Fruit fly (Drosophila melanogaster) whole organism, embryonic: ENCODE results near the gene Oatp30B.

Experiments
- CG12071 ChIP-seq: fragments of 200-800 bp; sonication (Bioruptor generic); optimal IDR thresholded peaks from 3 replicates; lab custom pipeline; 2018; ENCODE audit warnings: missing biosample characterization, mild to moderate bottlenecking, missing genetic modification characterization
- CG12744 ChIP-seq: fragments of 200-800 bp; sonication (Bioruptor generic); optimal IDR thresholded peaks from 2 replicates; lab custom pipeline; 2016; ENCODE audit warnings: missing biosample characterization, missing genetic modification characterization
- CG12769 ChIP-seq: fragments of 200-800 bp; sonication (Bioruptor generic); optimal IDR thresholded peaks from 2 replicates; lab custom pipeline; 2019; ENCODE audit warnings: missing biosample characterization, mild to moderate bottlenecking, missing genetic modification characterization, moderate library complexity
- CG13123 ChIP-seq: fragments of 200-800 bp; sonication (Bioruptor generic); optimal IDR thresholded peaks from 2 replicates; lab custom pipeline; 2016; ENCODE audit warnings: missing biosample characterization, missing genetic modification characterization
- CG14441 ChIP-seq: fragments of 200-800 bp; sonication (Bioruptor generic); IDR thresholded peaks from 2 replicates; pipeline ENCODE4 v1.3.6; 2022; ENCODE audit warnings: missing biosample characterization, missing genetic modification characterization
- CG14667 ChIP-seq: fragments of 200-800 bp; sonication (Bioruptor generic); IDR thresholded peaks from 2 replicates; pipeline ENCODE4 v1.3.6; 2022; ENCODE audit warnings: missing biosample characterization, missing genetic modification characterization
- CG14860 ChIP-seq: fragments of 200-800 bp; sonication (Bioruptor generic); IDR thresholded peaks from 3 replicates; pipeline ENCODE4 v1.3.6; 2022; ENCODE audit warnings: missing biosample characterization, missing genetic modification characterization; ENCODE audit not compliant: partially characterized antibody
- CG1529 ChIP-seq: fragments of 200-800 bp; sonication (Bioruptor generic); optimal IDR thresholded peaks from 3 replicates; lab custom pipeline; 2018; ENCODE audit warnings: missing biosample characterization, missing genetic modification characterization
- CG17328 ChIP-seq: fragments of 200-800 bp; sonication (Bioruptor generic); IDR thresholded peaks from 2 replicates; pipeline ENCODE4 v1.3.6; 2022; ENCODE audit warnings: missing biosample characterization, missing genetic modification characterization
- CG2120 ChIP-seq: fragments of 200-800 bp; sonication (Bioruptor generic); optimal IDR thresholded peaks from 3 replicates; lab custom pipeline; 2016; ENCODE audit warnings: missing biosample characterization, missing genetic modification characterization
- CG31224 ChIP-seq: fragments of 200-800 bp; sonication (Bioruptor generic); IDR thresholded peaks from 2 replicates; pipeline ENCODE4 v1.3.6; 2022; ENCODE audit warnings: missing biosample characterization, missing genetic modification characterization
- CG3163 ChIP-seq: fragments of 200-800 bp; sonication (Bioruptor generic); optimal IDR thresholded peaks from 3 replicates; lab custom pipeline; 2016; ENCODE audit warnings: missing biosample characterization, missing genetic modification characterization
- CG32772 ChIP-seq: fragments of 200-800 bp; sonication (Bioruptor generic); IDR thresholded peaks from 2 replicates; pipeline ENCODE4 v1.3.6; 2022; ENCODE audit warnings: missing biosample characterization, missing genetic modification characterization
- CG4360 ChIP-seq: fragments of 200-800 bp; sonication (Bioruptor generic); IDR thresholded peaks from 2 replicates; pipeline ENCODE4 v1.3.6; 2022; ENCODE audit warnings: missing biosample characterization, missing genetic modification characterization
- CG5180 ChIP-seq: fragments of 200-800 bp; sonication (Bioruptor generic); optimal IDR thresholded peaks from 3 replicates; lab custom pipeline; 2017; ENCODE audit warnings: missing biosample characterization, missing genetic modification characterization, mild to moderate bottlenecking, moderate library complexity, missing genetic modification reagents
- CG6683 ChIP-seq: fragments of 200-800 bp; sonication (Bioruptor generic); optimal IDR thresholded peaks from 2 replicates; lab custom pipeline; 2017; ENCODE audit warnings: missing biosample characterization, mild to moderate bottlenecking, missing genetic modification characterization, missing genetic modification reagents
- CG6765 ChIP-seq: fragments of 200-800 bp; sonication (Bioruptor generic); optimal IDR thresholded peaks from 3 replicates; lab custom pipeline; 2017; ENCODE audit warnings: missing biosample characterization, mild to moderate bottlenecking, missing genetic modification characterization
- CG7963 ChIP-seq: fragments of 200-800 bp; sonication (Bioruptor generic); IDR thresholded peaks from 3 replicates; pipeline ENCODE4 v1.3.6; 2022; ENCODE audit warnings: missing biosample characterization, missing genetic modification characterization; ENCODE audit not compliant: partially characterized antibody
- CG7987 ChIP-seq: fragments of 200-800 bp; sonication (Bioruptor generic); optimal IDR thresholded peaks from 2 replicates; lab custom pipeline; 2018; ENCODE audit warnings: missing biosample characterization, mild to moderate bottlenecking, missing genetic modification characterization, moderate library complexity
- CG8359 ChIP-seq: fragments of 200-800 bp; sonication (Bioruptor generic); optimal IDR thresholded peaks from 2 replicates; lab custom pipeline; 2017; ENCODE audit warnings: missing biosample characterization, mild to moderate bottlenecking, missing genetic modification characterization, borderline replicate concordance
- CG8478 ChIP-seq: fragments of >200 bp; optimal IDR thresholded peaks from 2 replicates; lab custom pipeline; 2018
- H2.0 ChIP-seq: fragments of 200-800 bp; sonication (Bioruptor generic); IDR thresholded peaks from 2 replicates; pipeline ENCODE4 v1.3.6; 2022; ENCODE audit warnings: missing biosample characterization, missing genetic modification characterization
- Hr39 ChIP-seq: fragments of >200 bp; optimal IDR thresholded peaks from 2 replicates; lab custom pipeline; 2017
- Lpt ChIP-seq: fragments of >200 bp; optimal IDR thresholded peaks from 2 replicates; lab custom pipeline; 2018; ENCODE audit warnings: missing biosample characterization, missing genetic modification characterization
- MESR4 ChIP-seq: fragments of 200-800 bp; sonication (Bioruptor generic); optimal IDR thresholded peaks from 2 replicates; lab custom pipeline; 2018; ENCODE audit warnings: missing biosample characterization, mild to moderate bottlenecking, missing genetic modification characterization, moderate library complexity
- Nf-YC ChIP-seq: fragments of 200-800 bp; optimal IDR thresholded peaks from 3 replicates; lab custom pipeline; 2019; ENCODE audit warnings: missing biosample characterization, mild to moderate bottlenecking, missing genetic modification characterization, moderate library complexity
- Ptx1 ChIP-seq: fragments of 200-800 bp; sonication (Bioruptor generic); IDR thresholded peaks from 2 replicates; pipeline ENCODE4 v1.3.6; 2022; ENCODE audit warnings: missing biosample characterization, missing genetic modification characterization
- aop ChIP-seq: fragments of 200-800 bp; sonication (Bioruptor generic); IDR thresholded peaks from 2 replicates; pipeline ENCODE4 v1.3.6; 2022; ENCODE audit warnings: missing biosample characterization, missing genetic modification characterization
- ara ChIP-seq: fragments of 200-800 bp; sonication (Bioruptor generic); IDR thresholded peaks from 2 replicates; pipeline ENCODE4 v1.3.6; 2022; ENCODE audit warnings: missing biosample characterization, missing genetic modification characterization
- ci ChIP-seq: fragments of 200-800 bp; sonication (Bioruptor generic); IDR thresholded peaks from 3 replicates; pipeline ENCODE4 v1.3.6; 2022; ENCODE audit warnings: missing biosample characterization, missing genetic modification characterization
- corto ChIP-seq: fragments of 200-800 bp; sonication (Bioruptor generic); optimal IDR thresholded peaks from 2 replicates; lab custom pipeline; 2016; ENCODE audit warnings: missing biosample characterization, mild to moderate bottlenecking, missing genetic modification characterization, moderate library complexity
- croc ChIP-seq: fragments of 200-800 bp; sonication (Bioruptor generic); conservative IDR thresholded peaks from 3 replicates; pipeline ENCODE4 v1.3.6; 2022; ENCODE audit warnings: missing biosample characterization, missing genetic modification characterization
- cwo ChIP-seq: fragments of 200-800 bp; sonication (Bioruptor generic); optimal IDR thresholded peaks from 3 replicates; lab custom pipeline; 2017; ENCODE audit warnings: missing biosample characterization, missing genetic modification characterization, mild to moderate bottlenecking, moderate library complexity, missing genetic modification reagents
- dysf ChIP-seq: fragments of 200-800 bp; sonication (Bioruptor generic); IDR thresholded peaks from 3 replicates; pipeline ENCODE4 v1.3.6; 2022; ENCODE audit warnings: missing biosample characterization, missing genetic modification characterization
- en ChIP-seq: fragments of 200-800 bp; sonication (Bioruptor generic); optimal IDR thresholded peaks from 2 replicates; lab custom pipeline; 2016; ENCODE audit warnings: missing biosample characterization, missing genetic modification characterization
- fru ChIP-seq: fragments of >200 bp; optimal IDR thresholded peaks from 2 replicates; lab custom pipeline; 2017
- jing ChIP-seq: fragments of 200-800 bp; sonication (Bioruptor generic); optimal IDR thresholded peaks from 2 replicates; lab custom pipeline; 2018; ENCODE audit warnings: missing biosample characterization, mild to moderate bottlenecking, missing genetic modification characterization
- kah ChIP-seq: fragments of 200-800 bp; sonication (Bioruptor generic); optimal IDR thresholded peaks from 2 replicates; lab custom pipeline; 2018; ENCODE audit warnings: missing biosample characterization, mild to moderate bottlenecking, missing genetic modification characterization
- lola ChIP-seq, 3 experiments: fragments of >200 bp in 2 of 3; fragments of 200-800 bp in 1 of 3; sonication (Bioruptor generic) in 1 of 3; optimal IDR thresholded peaks; 2 replicates each; lab custom pipeline; 2017 to 2019; ENCODE audit warnings: missing biosample characterization in 3 of 3, missing genetic modification characterization in 3 of 3, mild to moderate bottlenecking in 1 of 3, moderate library complexity in 1 of 3
- luna ChIP-seq: fragments of 200-800 bp; sonication (Bioruptor generic); optimal IDR thresholded peaks from 2 replicates; lab custom pipeline; 2016; ENCODE audit warnings: missing biosample characterization, missing genetic modification characterization
- maf-S ChIP-seq: fragments of 200-800 bp; sonication (Bioruptor generic); optimal IDR thresholded peaks from 2 replicates; lab custom pipeline; 2016; ENCODE audit warnings: missing biosample characterization, missing genetic modification characterization
- oc ChIP-seq: fragments of 200-800 bp; sonication (Bioruptor generic); optimal IDR thresholded peaks from 2 replicates; lab custom pipeline; 2018; ENCODE audit warnings: missing biosample characterization, mild to moderate bottlenecking, missing genetic modification characterization, moderate library complexity
- pros ChIP-seq: fragments of 200-800 bp; sonication (Bioruptor generic); optimal IDR thresholded peaks from 3 replicates; lab custom pipeline; 2019; ENCODE audit warnings: missing biosample characterization, mild to moderate bottlenecking, missing genetic modification characterization, moderate library complexity
- sd ChIP-seq: fragments of 200-800 bp; sonication (Bioruptor generic); optimal IDR thresholded peaks from 3 replicates; lab custom pipeline; 2018; ENCODE audit warnings: missing biosample characterization, mild to moderate bottlenecking, missing genetic modification characterization, moderate library complexity
- sim ChIP-seq: fragments of 200-800 bp; sonication (Bioruptor generic); IDR thresholded peaks from 2 replicates; pipeline ENCODE4 v1.3.6; 2022; ENCODE audit warnings: missing biosample characterization, missing genetic modification characterization
- slou ChIP-seq: fragments of 200-800 bp; sonication (Bioruptor generic); optimal IDR thresholded peaks from 3 replicates; lab custom pipeline; 2016; ENCODE audit warnings: missing biosample characterization, missing genetic modification characterization
- sob ChIP-seq: fragments of 200-800 bp; sonication (Bioruptor generic); IDR thresholded peaks from 2 replicates; pipeline ENCODE4 v1.3.6; 2022; ENCODE audit warnings: missing biosample characterization, missing genetic modification characterization
- z ChIP-seq: fragments of 200-800 bp; sonication (Bioruptor generic); IDR thresholded peaks from 3 replicates; pipeline ENCODE4 v1.3.6; 2022; ENCODE audit warnings: missing biosample characterization, missing genetic modification characterization
- zen ChIP-seq: fragments of 200-800 bp; sonication (Bioruptor generic); optimal IDR thresholded peaks from 3 replicates; lab custom pipeline; 2018; ENCODE audit warnings: missing biosample characterization, mild to moderate bottlenecking, missing genetic modification characterization, moderate library complexity
- zf30C ChIP-seq: fragments of 200-800 bp; sonication (Bioruptor generic); optimal IDR thresholded peaks from 3 replicates; lab custom pipeline; 2018; ENCODE audit warnings: missing biosample characterization, mild to moderate bottlenecking, missing genetic modification characterization

Gene Oatp30B

DNA sequence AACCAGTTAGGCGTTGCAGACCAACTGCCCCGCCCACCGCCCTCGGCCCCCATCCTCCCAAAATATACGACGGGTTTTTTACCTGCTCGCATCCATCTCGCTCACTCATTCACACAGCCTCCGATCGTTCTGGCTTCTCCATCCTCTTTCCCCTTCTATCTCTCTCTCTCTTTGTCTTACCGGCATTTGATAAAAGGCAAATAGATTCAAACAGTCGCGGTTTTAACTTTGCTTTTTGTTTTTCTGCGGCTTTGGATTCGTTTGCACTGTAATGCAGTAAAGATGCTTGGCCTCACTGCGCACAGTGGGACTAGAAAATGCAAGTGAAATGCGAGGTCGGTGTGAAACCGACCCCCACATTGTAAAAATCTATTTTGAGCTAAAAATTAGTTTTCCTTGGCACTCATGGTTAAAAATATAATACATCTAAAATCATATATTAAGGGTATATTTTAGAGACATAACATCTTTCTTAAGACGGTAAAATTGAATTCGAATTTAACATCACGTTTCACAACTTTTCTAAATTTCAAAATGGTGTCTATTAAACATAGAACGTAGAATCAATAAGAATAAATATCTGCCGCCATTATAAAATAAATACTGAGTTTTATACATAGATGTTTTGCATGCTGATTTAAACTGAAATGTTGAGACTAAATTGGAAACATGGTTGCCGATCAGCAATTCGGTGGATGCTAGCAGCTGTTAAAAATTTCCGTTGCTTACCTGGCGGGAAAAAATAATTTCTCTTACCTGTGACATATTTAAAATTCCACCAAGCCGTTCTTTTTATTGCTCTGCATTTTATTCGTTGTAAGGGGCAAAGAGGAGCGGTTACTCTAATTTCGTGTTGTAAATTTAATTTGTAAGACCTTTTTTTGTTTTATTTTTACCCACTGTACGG lies 24.4 kb upstream of the Oatp30B start (continued):
- TF ChIP-seq cwo (GFP tag; lab: Kevin White, UChicago): no peak
- TF ChIP-seq corto (GFP tag; lab: Kevin White, UChicago): peak; percentile 27
- TF ChIP-seq sob: no peak
- no peak for TF ChIP-seq CG6683
- TF ChIP-seq Hr39 (lab: Kevin White, UChicago): no peak
- TF ChIP-seq sim: no peak
- TF ChIP-seq luna (GFP tag; lab: Kevin White, UChicago): no peak
- TF ChIP-seq CG7963 (GFP tag; lab: Robert Waterston, UW): no peak
- TF ChIP-seq CG4360 (GFP tag; lab: Robert Waterston, UW): no peak
- TF ChIP-seq pros (GFP tag; lab: Kevin White, UChicago): no peak
- TF ChIP-seq slou (GFP tag; lab: Kevin White, UChicago): no peak
- peak; percentile 39 for TF ChIP-seq CG12769 (tag; lab: Kevin White, UChicago)

DNA sequence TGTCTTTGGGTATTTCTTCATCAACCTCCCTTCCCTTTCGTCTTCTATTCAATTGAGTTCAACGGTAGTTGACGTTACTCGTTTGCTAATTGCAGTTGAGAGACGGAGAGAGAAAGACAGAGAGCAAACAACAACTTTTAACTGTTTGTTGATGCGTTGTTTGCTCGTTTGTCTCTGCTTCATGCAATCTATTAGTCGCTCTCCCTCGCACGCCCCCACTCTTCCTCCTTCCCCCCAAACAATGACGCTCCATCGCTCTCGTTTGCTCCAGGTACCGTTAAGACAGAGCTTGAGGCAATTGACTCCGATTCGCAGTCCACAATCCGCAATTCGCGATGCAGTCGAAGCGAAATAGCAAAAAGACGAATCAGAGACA lies 23.7 kb upstream of the Oatp30B start:
- TF ChIP-seq CG14441 (GFP tag; lab: Robert Waterston, UW) (no peak), sd (tag; lab: Kevin White, UChicago) (no peak), oc (tag; lab: Kevin White, UChicago) (no peak), CG1529 (GFP tag; lab: Kevin White, UChicago) (no peak), Lpt (GFP tag; lab: Kevin White, UChicago) (no peak), CG2120 (GFP tag; lab: Kevin White, UChicago) (no peak), z (no peak), ara (GFP tag; lab: Robert Waterston, UW) (0 out of 2 replicates have a peak, but pooled peaks have one; percentile 31), ci (peak; percentile 66; the same call in 1 of the 3 replicates), CG5180 (no peak), CG13123 (GFP tag; lab: Kevin White, UChicago) (no peak), CG32772 (GFP tag; lab: Robert Waterston, UW) (no peak), Nf-YC (tag; lab: Kevin White, UChicago) (no peak), CG31224 (GFP tag; lab: Robert Waterston, UW) (no peak), fru (lab: Kevin White, UChicago) (no peak), CG14860 (GFP tag; lab: Robert Waterston, UW) (no peak), CG6765 (GFP tag; lab: Kevin White, UChicago) (no peak), H2.0 (GFP tag; lab: Robert Waterston, UW) (no peak), CG14667 (no peak), MESR4 (no peak), zf30C (GFP tag; lab: Kevin White, UChicago) (no peak), CG8359 (GFP tag; lab: Kevin White, UChicago) (peak; percentile 29), Ptx1 (no peak), kah (GFP tag; lab: Kevin White, UChicago) (no peak), lola (GFP tag; optimal IDR thresholded peaks at IDR 0.05; lab: Kevin White, UChicago) (no peak), maf-S (GFP tag; lab: Kevin White, UChicago) (no peak), en (GFP tag; lab: Kevin White, UChicago) (no peak), zen (tag; lab: Kevin White, UChicago) (no peak), CG12744 (GFP tag; lab: Kevin White, UChicago) (no peak), jing (GFP tag; lab: Kevin White, UChicago) (no peak), CG8478 (lab: Kevin White, UChicago) (no peak), CG3163 (GFP tag; lab: Kevin White, UChicago) (no peak), CG17328 (GFP tag; lab: Robert Waterston, UW) (peak; percentile 34; the same call in 1 of the 2 replicates), aop (GFP tag; lab: Robert Waterston, UW) (no peak), CG12071 (GFP tag; lab: Kevin White, UChicago) (peak; percentile 10), dysf (GFP tag; lab: Robert Waterston, UW) (0 out of 3 replicates have a peak, but pooled peaks have one; percentile 15), CG7987 (GFP tag; lab: Kevin White, UChicago) (no peak), croc (no peak)
